Fruit fly (Drosophila melanogaster): ENCODE measurements around the gene trp.

DNA sequence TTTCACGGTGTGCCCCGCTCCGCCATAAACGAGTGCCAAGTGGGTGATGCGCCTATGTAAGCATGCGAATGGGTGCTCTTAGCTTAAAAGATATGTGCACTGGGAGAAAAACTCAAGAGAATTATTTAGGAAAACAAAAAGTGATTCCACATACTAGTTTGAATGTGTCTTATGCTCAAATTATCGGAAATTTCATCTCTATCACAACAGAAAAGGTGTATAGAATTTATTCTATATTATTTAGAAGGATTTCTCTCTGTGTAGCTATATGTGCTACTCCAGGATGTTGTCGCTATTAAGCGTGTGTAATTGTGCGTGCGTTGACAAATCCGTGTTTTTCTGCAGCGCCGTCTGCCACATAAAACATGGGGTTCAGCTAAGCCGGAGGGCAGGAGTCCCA lies 39.2 kb upstream of the trp start:
- TF ChIP-seq EcR (GFP tag; optimal IDR thresholded peaks at IDR 0.05) = no peak
- TF ChIP-seq usp (GFP tag; optimal IDR thresholded peaks at IDR 0.05) = no peak
